Fruit fly (Drosophila melanogaster): ENCODE data around the gene CG15536.

dm6 chr3R:30461608-30462243 lies 36.8 kb upstream of the CG15536 start:
- peak; percentile 59 for TF ChIP-seq CG13204 (GFP tag; optimal IDR thresholded peaks at IDR 0.05)
- TF ChIP-seq fd96Ca (GFP tag; IDR thresholded peaks at IDR 0.05): no peak
- peak; percentile 63 for TF ChIP-seq CG8301 (tag; optimal IDR thresholded peaks at IDR 0.05)
- peak; percentile 63 for TF ChIP-seq CG32121 (GFP tag; IDR thresholded peaks at IDR 0.05)
- TF ChIP-seq CG10348 (GFP tag; IDR thresholded peaks at IDR 0.05): no peak
- TF ChIP-seq CG4496 (GFP tag; IDR thresholded peaks at IDR 0.05): peak; percentile 41; the same call in 2 of the 3 replicates
- TF ChIP-seq Pif1A (GFP tag; optimal IDR thresholded peaks at IDR 0.05): no peak
- peak; percentile 58 for TF ChIP-seq EcR (GFP tag; optimal IDR thresholded peaks at IDR 0.05)
